Worm (Caenorhabditis elegans) whole organism, dauer: Measurements from ENCODE around the gene mrpl-32.

ENCODE experiments used
- unc-62 ChIP-seq: sonication (generic microtip); optimal IDR thresholded peaks from 2 replicates; lab custom pipeline; 2017; ENCODE audit warnings: missing biosample characterization, missing genetic modification reagents, missing genetic modification characterization

The mrpl-32 gene

ce11 chrIII:8449160-8449807, at the start of gene mrpl-32:
Gene mrpl-32 (plus strand): TSS chrIII:8449757.
- TF ChIP-seq unc-62 (GFP tag; lab: Kevin White, UChicago), result no peak

ce11 chrIII:8400478-8400877, 49.1 kb upstream of the mrpl-32 start:
- no peak for TF ChIP-seq unc-62 (GFP tag; lab: Kevin White, UChicago)

- no peak for TF ChIP-seq unc-62 (GFP tag; lab: Kevin White, UChicago)
These were observed 47.7 kb upstream of the mrpl-32 start, which contains the start of gene lap-1 for ce11 chrIII:8401887-8402286. Gene lap-1 (minus strand): TSS chrIII:8401928.

- no peak for TF ChIP-seq unc-62 (GFP tag; lab: Kevin White, UChicago)
These were observed 46.9 kb upstream of the mrpl-32 start for ce11 chrIII:8402633-8403032.

ce11 chrIII:8403507-8403906, 46.0 kb upstream of the mrpl-32 start, which contains the start of gene cutc-1:
Gene cutc-1 (minus strand): TSS chrIII:8403607.
- TF ChIP-seq unc-62 (GFP tag; lab: Kevin White, UChicago), result no peak

ce11 chrIII:8405449-8405962, 44.1 kb upstream of the mrpl-32 start, which contains the start of the genes ubxn-4 and cyy-1:
Gene ubxn-4 (minus strand): TSS chrIII:8405562.
Gene cyy-1 (plus strand): TSS chrIII:8405874.
- TF ChIP-seq unc-62 (GFP tag; lab: Kevin White, UChicago), result no peak

- TF ChIP-seq unc-62 (GFP tag; lab: Kevin White, UChicago), result no peak
These were observed 40.4 kb upstream of the mrpl-32 start, which contains the start of gene ZK353.9 for ce11 chrIII:8409166-8409565. Gene ZK353.9 (plus strand): TSS chrIII:8409496.

- TF ChIP-seq unc-62 (GFP tag; lab: Kevin White, UChicago), result no peak
These were observed 38.8 kb upstream of the mrpl-32 start for ce11 chrIII:8410747-8411146.

- no peak for TF ChIP-seq unc-62 (GFP tag; lab: Kevin White, UChicago)
These were observed 37.6 kb upstream of the mrpl-32 start for ce11 chrIII:8411976-8412375.

- TF ChIP-seq unc-62 (GFP tag; lab: Kevin White, UChicago), result no peak
These were observed 36.1 kb upstream of the mrpl-32 start for ce11 chrIII:8413501-8413900.

- no peak for TF ChIP-seq unc-62 (GFP tag; lab: Kevin White, UChicago)
These were observed 32.7 kb upstream of the mrpl-32 start for ce11 chrIII:8416871-8417191.

- TF ChIP-seq unc-62 (GFP tag; lab: Kevin White, UChicago), result no peak
These were observed 32.2 kb upstream of the mrpl-32 start for ce11 chrIII:8417192-8417967.

- no peak for TF ChIP-seq unc-62 (GFP tag; lab: Kevin White, UChicago)
These were observed 31.6 kb upstream of the mrpl-32 start, which contains the start of gene sor-1 for ce11 chrIII:8417968-8418267. Gene sor-1 (plus strand): TSS chrIII:8418168.

ce11 chrIII:8425076-8425475, 24.5 kb upstream of the mrpl-32 start:
- TF ChIP-seq unc-62 (GFP tag; lab: Kevin White, UChicago), result no peak

ce11 chrIII:8426271-8426670, 23.3 kb upstream of the mrpl-32 start, which contains the start of gene cec-1:
Gene cec-1 (plus strand): TSS chrIII:8426333.
- no peak for TF ChIP-seq unc-62 (GFP tag; lab: Kevin White, UChicago)

ce11 chrIII:8429035-8429434, 20.5 kb upstream of the mrpl-32 start, which contains the start of gene ZK1236.1:
Gene ZK1236.1 (plus strand): TSS chrIII:8429297.
- TF ChIP-seq unc-62 (GFP tag; lab: Kevin White, UChicago), result no peak
